Fruit fly (Drosophila melanogaster) whole organism, embryonic: ENCODE measurements around the gene CG17996.
A peak's percentile ranks its signal among the peaks of the same experiment; 100 is the strongest.

Experiments
- Adf1 ChIP-seq: fragments of 200-800 bp; sonication (Bioruptor generic); IDR thresholded peaks from 2 replicates; pipeline ENCODE4 v1.3.6; 2022; ENCODE audit warnings: missing biosample characterization, missing genetic modification characterization
- B-H2 ChIP-seq: fragments of 200-800 bp; sonication (Bioruptor generic); optimal IDR thresholded peaks from 2 replicates; lab custom pipeline; 2018; ENCODE audit warnings: missing biosample characterization, mild to moderate bottlenecking, missing genetic modification characterization
- C15 ChIP-seq: fragments of 200-800 bp; sonication (Bioruptor generic); IDR thresholded peaks from 3 replicates; pipeline ENCODE4 v1.3.6; 2022; ENCODE audit warnings: missing biosample characterization, missing genetic modification characterization
- CG10366 ChIP-seq: fragments of 200-800 bp; sonication (Bioruptor generic); IDR thresholded peaks from 2 replicates; pipeline ENCODE4 v1.3.6; 2022; ENCODE audit warnings: missing biosample characterization, missing genetic modification characterization
- CG10979 ChIP-seq: fragments of 200-800 bp; sonication (Bioruptor generic); optimal IDR thresholded peaks from 2 replicates; lab custom pipeline; 2018; ENCODE audit warnings: missing biosample characterization, mild to moderate bottlenecking, missing genetic modification characterization, moderate library complexity
- CG1233 ChIP-seq: fragments of 200-800 bp; sonication (Bioruptor generic); optimal IDR thresholded peaks from 4 replicates; lab custom pipeline; 2018; ENCODE audit warnings: missing biosample characterization, mild to moderate bottlenecking, missing genetic modification characterization
- CG15011 ChIP-seq: fragments of 200-800 bp; sonication (Bioruptor generic); optimal IDR thresholded peaks from 3 replicates; lab custom pipeline; 2018; ENCODE audit warnings: missing biosample characterization, mild to moderate bottlenecking, missing genetic modification characterization
- CG17829 ChIP-seq: fragments of 200-800 bp; optimal IDR thresholded peaks from 2 replicates; lab custom pipeline; 2019; ENCODE audit warnings: missing biosample characterization, mild to moderate bottlenecking, missing genetic modification characterization, moderate library complexity
- CG17912 ChIP-seq: fragments of 200-800 bp; sonication (Bioruptor generic); optimal IDR thresholded peaks from 2 replicates; lab custom pipeline; 2018; ENCODE audit warnings: missing biosample characterization, mild to moderate bottlenecking, missing genetic modification characterization
- CG31388 ChIP-seq: fragments of 200-800 bp; sonication (Bioruptor generic); optimal IDR thresholded peaks from 2 replicates; lab custom pipeline; 2016; ENCODE audit warnings: missing biosample characterization, missing genetic modification characterization
- CG4282 ChIP-seq: fragments of 200-800 bp; sonication (Bioruptor generic); optimal IDR thresholded peaks from 2 replicates; lab custom pipeline; 2016; ENCODE audit warnings: missing biosample characterization, missing genetic modification characterization
- CG6654 ChIP-seq: fragments of 200-800 bp; sonication (Bioruptor generic); optimal IDR thresholded peaks from 2 replicates; lab custom pipeline; 2017; ENCODE audit warnings: missing biosample characterization, mild to moderate bottlenecking, missing genetic modification characterization
- CG6689 ChIP-seq: fragments of 200-800 bp; sonication (Bioruptor generic); IDR thresholded peaks from 2 replicates; pipeline ENCODE4 v1.3.6; 2022; ENCODE audit warnings: missing biosample characterization, missing genetic modification characterization
- CG6791 ChIP-seq: fragments of 200-800 bp; sonication (Bioruptor generic); IDR thresholded peaks from 3 replicates; pipeline ENCODE4 v1.3.6; 2022; ENCODE audit warnings: missing biosample characterization, missing genetic modification characterization; ENCODE audit not compliant: partially characterized antibody
- D19A ChIP-seq: fragments of 200-800 bp; optimal IDR thresholded peaks from 3 replicates; lab custom pipeline; 2019; ENCODE audit warnings: missing biosample characterization, mild to moderate bottlenecking, missing genetic modification characterization, moderate library complexity
- Deaf1 ChIP-seq: fragments of 200-800 bp; optimal IDR thresholded peaks from 3 replicates; lab custom pipeline; 2019; ENCODE audit warnings: missing biosample characterization, mild to moderate bottlenecking, missing genetic modification characterization, moderate library complexity
- Elba2 ChIP-seq: fragments of 200-800 bp; sonication (Bioruptor generic); optimal IDR thresholded peaks from 3 replicates; lab custom pipeline; 2016; ENCODE audit warnings: missing biosample characterization, missing genetic modification characterization
- HmgD ChIP-seq: fragments of 200-800 bp; sonication (Bioruptor generic); optimal IDR thresholded peaks from 3 replicates; lab custom pipeline; 2016; ENCODE audit warnings: missing biosample characterization, missing genetic modification characterization
- Hr3 ChIP-seq: fragments of 200-800 bp; sonication (Bioruptor generic); optimal IDR thresholded peaks from 3 replicates; lab custom pipeline; 2016; ENCODE audit warnings: missing biosample characterization, missing genetic modification characterization
- Hr51 ChIP-seq, 2 experiments: fragments of 200-800 bp; sonication (Bioruptor generic); optimal IDR thresholded peaks; 2 replicates in 1 of 2; 3 replicates in 1 of 2; lab custom pipeline; 2016 to 2018; ENCODE audit warnings: missing biosample characterization in 2 of 2, missing genetic modification characterization in 2 of 2, mild to moderate bottlenecking in 1 of 2, moderate library complexity in 1 of 2
- Mad ChIP-seq: fragments of 200-800 bp; sonication (Bioruptor generic); optimal IDR thresholded peaks from 2 replicates; lab custom pipeline; 2016; ENCODE audit warnings: missing biosample characterization, missing genetic modification characterization
- Ptx1 ChIP-seq: fragments of 200-800 bp; sonication (Bioruptor generic); IDR thresholded peaks from 2 replicates; pipeline ENCODE4 v1.3.6; 2022; ENCODE audit warnings: missing biosample characterization, missing genetic modification characterization
- Sox102F ChIP-seq: fragments of 200-800 bp; sonication (Bioruptor generic); optimal IDR thresholded peaks from 2 replicates; lab custom pipeline; 2018; ENCODE audit warnings: missing biosample characterization, mild to moderate bottlenecking, missing genetic modification characterization, moderate library complexity
- Taf1 ChIP-seq: fragments of 200-800 bp; sonication (Bioruptor generic); IDR thresholded peaks from 2 replicates; pipeline ENCODE4 v1.3.6; 2022; ENCODE audit warnings: missing biosample characterization, missing genetic modification characterization
- YL-1 ChIP-seq: fragments of 200-800 bp; sonication (Bioruptor generic); optimal IDR thresholded peaks from 3 replicates; lab custom pipeline; 2017; ENCODE audit warnings: missing biosample characterization, mild to moderate bottlenecking, missing genetic modification characterization
- ara ChIP-seq: fragments of 200-800 bp; sonication (Bioruptor generic); IDR thresholded peaks from 2 replicates; pipeline ENCODE4 v1.3.6; 2022; ENCODE audit warnings: missing biosample characterization, missing genetic modification characterization
- ato ChIP-seq: fragments of 200-800 bp; sonication (Bioruptor generic); IDR thresholded peaks from 2 replicates; pipeline ENCODE4 v1.3.6; 2022; ENCODE audit warnings: missing biosample characterization, missing genetic modification characterization; ENCODE audit not compliant: partially characterized antibody
- bigmax ChIP-seq: fragments of 200-800 bp; sonication (Bioruptor generic); optimal IDR thresholded peaks from 2 replicates; lab custom pipeline; 2018; ENCODE audit warnings: missing biosample characterization, mild to moderate bottlenecking, missing genetic modification characterization
- chn ChIP-seq: fragments of 200-800 bp; sonication (Bioruptor generic); optimal IDR thresholded peaks from 2 replicates; lab custom pipeline; 2016; ENCODE audit warnings: missing biosample characterization, missing genetic modification characterization
- ci ChIP-seq: fragments of 200-800 bp; sonication (Bioruptor generic); IDR thresholded peaks from 3 replicates; pipeline ENCODE4 v1.3.6; 2022; ENCODE audit warnings: missing biosample characterization, missing genetic modification characterization
- dan ChIP-seq: fragments of 200-800 bp; sonication (Bioruptor generic); IDR thresholded peaks from 2 replicates; pipeline ENCODE4 v1.3.6; 2022; ENCODE audit warnings: missing biosample characterization, missing genetic modification characterization
- danr ChIP-seq: fragments of 200-800 bp; sonication (Bioruptor generic); IDR thresholded peaks from 2 replicates; pipeline ENCODE4 v1.3.6; 2022; ENCODE audit warnings: missing biosample characterization, missing genetic modification characterization
- dimm ChIP-seq: fragments of 200-800 bp; sonication (Bioruptor generic); IDR thresholded peaks from 2 replicates; pipeline ENCODE4 v1.3.6; 2022; ENCODE audit warnings: missing biosample characterization, missing genetic modification characterization
- ewg ChIP-seq: fragments of 200-800 bp; sonication (Bioruptor generic); optimal IDR thresholded peaks from 3 replicates; lab custom pipeline; 2017; ENCODE audit warnings: mild to moderate bottlenecking, missing biosample characterization, missing genetic modification reagents, missing genetic modification characterization
- fd96Cb ChIP-seq: fragments of 200-800 bp; sonication (Bioruptor generic); optimal IDR thresholded peaks from 2 replicates; lab custom pipeline; 2018; ENCODE audit warnings: missing biosample characterization, mild to moderate bottlenecking, missing genetic modification characterization, moderate library complexity
- ftz-f1 ChIP-seq: fragments of 200-800 bp; sonication (Bioruptor generic); optimal IDR thresholded peaks from 2 replicates; lab custom pipeline; 2016; ENCODE audit warnings: missing biosample characterization, missing genetic modification characterization
- gem ChIP-seq: fragments of 200-800 bp; sonication (Bioruptor generic); optimal IDR thresholded peaks from 2 replicates; lab custom pipeline; 2019; ENCODE audit warnings: missing biosample characterization, mild to moderate bottlenecking, missing genetic modification characterization, moderate library complexity
- h ChIP-seq: fragments of >200 bp; optimal IDR thresholded peaks from 2 replicates; lab custom pipeline; 2017
- hbn ChIP-seq: fragments of 200-800 bp; sonication (Bioruptor generic); IDR thresholded peaks from 2 replicates; pipeline ENCODE4 v1.3.6; 2022; ENCODE audit warnings: missing biosample characterization, missing genetic modification characterization; ENCODE audit not compliant: partially characterized antibody
- lov ChIP-seq, 2 experiments: fragments of 200-800 bp in 1 of 2; fragments of >200 bp in 1 of 2; sonication (Bioruptor generic) in 1 of 2; IDR thresholded peaks in 1 of 2; optimal IDR thresholded peaks in 1 of 2; 2 replicates in 1 of 2; 3 replicates in 1 of 2; pipeline versions ENCODE4 v1.3.6 to Lab custom; 2017 to 2022; ENCODE audit warnings: missing biosample characterization in 1 of 2, missing genetic modification characterization in 1 of 2
- luna ChIP-seq: fragments of 200-800 bp; sonication (Bioruptor generic); optimal IDR thresholded peaks from 2 replicates; lab custom pipeline; 2016; ENCODE audit warnings: missing biosample characterization, missing genetic modification characterization
- odd ChIP-seq: fragments of 200-800 bp; sonication (Bioruptor generic); optimal IDR thresholded peaks from 2 replicates; lab custom pipeline; 2017; ENCODE audit warnings: missing biosample characterization, mild to moderate bottlenecking, missing genetic modification characterization
- p53 ChIP-seq: fragments of 200-800 bp; sonication (Bioruptor generic); optimal IDR thresholded peaks from 2 replicates; lab custom pipeline; 2016; ENCODE audit warnings: missing biosample characterization, missing genetic modification characterization
- phol ChIP-seq: fragments of 200-800 bp; sonication (Bioruptor generic); optimal IDR thresholded peaks from 3 replicates; lab custom pipeline; 2018; ENCODE audit warnings: missing biosample characterization, mild to moderate bottlenecking, missing genetic modification characterization, moderate library complexity
- sima ChIP-seq: fragments of 200-800 bp; sonication (Bioruptor generic); optimal IDR thresholded peaks from 2 replicates; lab custom pipeline; 2016; ENCODE audit warnings: missing biosample characterization, missing genetic modification characterization
- sisA ChIP-seq: fragments of 200-800 bp; sonication (Bioruptor generic); IDR thresholded peaks from 2 replicates; pipeline ENCODE4 v1.3.6; 2022; ENCODE audit warnings: missing biosample characterization, missing genetic modification characterization
- slbo ChIP-seq: fragments of 200-800 bp; sonication (Bioruptor generic); IDR thresholded peaks from 2 replicates; pipeline ENCODE4 v1.3.6; 2022; ENCODE audit warnings: missing biosample characterization, missing genetic modification characterization
- stwl ChIP-seq: fragments of 200-800 bp; sonication (Bioruptor generic); optimal IDR thresholded peaks from 3 replicates; lab custom pipeline; 2018; ENCODE audit warnings: missing biosample characterization, mild to moderate bottlenecking, missing genetic modification characterization, moderate library complexity
- sug ChIP-seq: fragments of 200-800 bp; optimal IDR thresholded peaks from 2 replicates; lab custom pipeline; 2019; ENCODE audit warnings: missing biosample characterization, mild to moderate bottlenecking, missing genetic modification characterization, moderate library complexity
- tgo ChIP-seq: fragments of 200-800 bp; sonication (Bioruptor generic); IDR thresholded peaks from 3 replicates; pipeline ENCODE4 v1.3.6; 2022; ENCODE audit warnings: missing biosample characterization, missing genetic modification characterization
- yki ChIP-seq: fragments of >200 bp; optimal IDR thresholded peaks from 3 replicates; lab custom pipeline; 2018
- z ChIP-seq: fragments of 200-800 bp; sonication (Bioruptor generic); IDR thresholded peaks from 3 replicates; pipeline ENCODE4 v1.3.6; 2022; ENCODE audit warnings: missing biosample characterization, missing genetic modification characterization

CG17996 gene

dm6 chr2L:16709693-16710092 is 21.1 kb downstream of the CG17996 start (continued):
- TF ChIP-seq Mad (GFP tag; lab: Kevin White, UChicago) (no peak), Adf1 (GFP tag; lab: Robert Waterston, UW) (peak; percentile 42; the same call in 1 of the 2 replicates), CG10979 (tag; lab: Kevin White, UChicago) (peak; percentile 50), sisA (peak; percentile 84), C15 (GFP tag; lab: Robert Waterston, UW) (0 out of 3 replicates have a peak, but pooled peaks have one; percentile 7), CG4282 (GFP tag; lab: Kevin White, UChicago) (no peak), phol (no peak), tgo (GFP tag; lab: Robert Waterston, UW) (peak; percentile 78), dimm (GFP tag; lab: Robert Waterston, UW) (no peak), bigmax (GFP tag; lab: Kevin White, UChicago) (no peak), h (lab: Kevin White, UChicago) (no peak), ftz-f1 (no peak), lov (optimal IDR thresholded peaks at IDR 0.05; lab: Kevin White, UChicago) (no peak), lov (GFP tag; IDR thresholded peaks at IDR 0.05; lab: Robert Waterston, UW) (no peak), YL-1 (no peak), slbo (GFP tag; lab: Robert Waterston, UW) (peak; percentile 84), CG6654 (GFP tag; lab: Kevin White, UChicago) (no peak), D19A (peak; percentile 66), CG6791 (no peak), Ptx1 (GFP tag; lab: Robert Waterston, UW) (peak; percentile 89), yki (lab: Kevin White, UChicago) (no peak), fd96Cb (tag; lab: Kevin White, UChicago) (peak; percentile 51), B-H2 (GFP tag; lab: Kevin White, UChicago) (no peak), odd (GFP tag; lab: Kevin White, UChicago) (peak; percentile 22), CG17829 (tag; lab: Kevin White, UChicago) (no peak), Deaf1 (tag; lab: Kevin White, UChicago) (peak; percentile 59), CG15011 (GFP tag; lab: Kevin White, UChicago) (no peak), sima (no peak), Elba2 (GFP tag; lab: Kevin White, UChicago) (no peak), ewg (GFP tag; lab: Kevin White, UChicago) (peak; percentile 63), Sox102F (peak; percentile 82), dan (GFP tag; lab: Robert Waterston, UW) (no peak), CG17912 (GFP tag; lab: Kevin White, UChicago) (no peak), chn (GFP tag; lab: Kevin White, UChicago) (peak; percentile 18), CG6689 (GFP tag; lab: Robert Waterston, UW) (no peak), CG31388 (GFP tag; lab: Kevin White, UChicago) (no peak), sug (tag; lab: Kevin White, UChicago) (no peak), luna (GFP tag; lab: Kevin White, UChicago) (no peak), hbn (GFP tag; lab: Robert Waterston, UW) (no peak), Hr3 (GFP tag; lab: Kevin White, UChicago) (peak; percentile 64), CG1233 (GFP tag; lab: Kevin White, UChicago) (no peak), p53 (GFP tag; lab: Kevin White, UChicago) (no peak), ato (no peak), HmgD (GFP tag; lab: Kevin White, UChicago) (no peak), gem (tag; lab: Kevin White, UChicago) (peak; percentile 89), z (GFP tag; lab: Robert Waterston, UW) (no peak), ara (GFP tag; lab: Robert Waterston, UW) (no peak), danr (GFP tag; lab: Robert Waterston, UW) (no peak), ci (peak; percentile 91), stwl (tag; lab: Kevin White, UChicago) (no peak), Taf1 (no peak), CG10366 (peak; percentile 83), Hr51 (GFP tag; optimal IDR thresholded peaks at IDR 0.05; lab: Kevin White, UChicago) (peak in 1 of 2 experiments; percentile 85)
